Fruit fly (Drosophila melanogaster) whole organism, prepupa: Measurements from ENCODE around the gene CG11619.

Experiments used
- CG10631 ChIP-seq: fragments of 200-800 bp; sonication (Bioruptor generic); optimal IDR thresholded peaks from 2 replicates; lab custom pipeline; 2016; ENCODE audit warnings: missing biosample characterization, missing genetic modification characterization
- CG16779 ChIP-seq: fragments of 200-800 bp; sonication (Bioruptor generic); optimal IDR thresholded peaks from 3 replicates; lab custom pipeline; 2017; ENCODE audit warnings: missing biosample characterization, mild to moderate bottlenecking, missing genetic modification characterization
- CG7368 ChIP-seq: fragments of 200-800 bp; sonication (Bioruptor generic); optimal IDR thresholded peaks from 3 replicates; lab custom pipeline; 2016; ENCODE audit warnings: missing biosample characterization, missing genetic modification characterization
- CG8319 ChIP-seq: fragments of 200-800 bp; sonication (Bioruptor generic); optimal IDR thresholded peaks from 3 replicates; lab custom pipeline; 2016; ENCODE audit warnings: missing biosample characterization, missing genetic modification characterization
- Eip93F ChIP-seq: fragments of 200-800 bp; sonication (Bioruptor generic); optimal IDR thresholded peaks from 2 replicates; lab custom pipeline; 2016; ENCODE audit warnings: missing biosample characterization, mild to moderate bottlenecking, missing genetic modification characterization
- Sox102F ChIP-seq: fragments of 200-800 bp; sonication (Bioruptor generic); optimal IDR thresholded peaks from 2 replicates; lab custom pipeline; 2016; ENCODE audit warnings: missing biosample characterization, mild to moderate bottlenecking, missing genetic modification characterization
- achi ChIP-seq: fragments of 200-800 bp; sonication (Bioruptor generic); optimal IDR thresholded peaks from 3 replicates; lab custom pipeline; 2016; ENCODE audit warnings: missing biosample characterization, missing genetic modification characterization
- dac ChIP-seq: fragments of 200-800 bp; sonication (Bioruptor generic); optimal IDR thresholded peaks from 2 replicates; lab custom pipeline; 2017; ENCODE audit warnings: missing biosample characterization, mild to moderate bottlenecking, missing genetic modification characterization
- esn ChIP-seq: fragments of 200-800 bp; sonication (Bioruptor generic); optimal IDR thresholded peaks from 2 replicates; lab custom pipeline; 2016; ENCODE audit warnings: missing biosample characterization, mild to moderate bottlenecking, missing genetic modification characterization, moderate library complexity
- pdm3 ChIP-seq: fragments of 200-800 bp; sonication (Bioruptor generic); optimal IDR thresholded peaks from 3 replicates; lab custom pipeline; 2016; ENCODE audit warnings: missing biosample characterization, missing genetic modification characterization
- svp ChIP-seq: fragments of 200-800 bp; sonication (Bioruptor generic); peaks from one replicate; lab custom pipeline; 2016; ENCODE audit warnings: missing biosample characterization, missing genetic modification characterization
- vri ChIP-seq: fragments of 200-800 bp; sonication (Bioruptor generic); optimal IDR thresholded peaks from 3 replicates; lab custom pipeline; 2016; ENCODE audit warnings: missing biosample characterization, mild to moderate bottlenecking, missing genetic modification characterization

DNA sequence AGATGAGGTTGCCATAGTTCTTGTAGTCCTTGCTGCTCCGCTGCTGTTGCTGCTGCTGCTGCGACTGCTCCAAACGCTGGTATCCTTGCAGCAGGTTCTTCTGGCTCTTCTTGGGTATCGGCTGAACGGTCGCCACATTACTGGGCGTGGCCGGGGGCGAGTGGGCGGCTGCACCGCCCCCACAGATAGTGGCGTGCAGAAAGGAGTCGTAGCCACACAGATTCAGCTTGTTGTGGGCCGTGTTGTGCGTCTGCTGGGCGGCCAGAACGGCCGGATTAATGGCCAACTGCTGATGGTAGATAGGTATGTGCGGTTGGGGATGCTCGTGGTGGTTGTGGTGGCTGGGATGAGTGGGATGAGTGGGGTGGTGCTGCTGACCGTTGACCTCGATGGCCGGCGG, 17.3 kb upstream of the CG11619 start:
- TF ChIP-seq dac (GFP tag; lab: Kevin White, UChicago) (no peak), Sox102F (GFP tag; lab: Kevin White, UChicago) (no peak), Eip93F (GFP tag; lab: Kevin White, UChicago) (no peak), CG10631 (GFP tag; lab: Kevin White, UChicago) (no peak), vri (GFP tag; lab: Kevin White, UChicago) (no peak), achi (GFP tag; lab: Kevin White, UChicago) (no peak), esn (GFP tag; lab: Kevin White, UChicago) (no peak), CG7368 (GFP tag; lab: Kevin White, UChicago) (no peak), CG16779 (tag; lab: Kevin White, UChicago) (no peak), CG8319 (GFP tag; lab: Kevin White, UChicago) (no peak), pdm3 (GFP tag; lab: Kevin White, UChicago) (no peak), svp (GFP tag; lab: Kevin White, UChicago) (no peak)
